Fruit fly (Drosophila melanogaster) whole organism, embryonic: Measurements from ENCODE around the gene CG33927.
A peak's percentile ranks its signal among the peaks of the same experiment; 100 is the strongest.

Experiments
- B-H1 ChIP-seq: fragments of 200-800 bp; sonication (Bioruptor generic); IDR thresholded peaks from 3 replicates; pipeline ENCODE4 v1.3.6; 2022; ENCODE audit warnings: missing biosample characterization, missing genetic modification characterization
- Bgb ChIP-seq: fragments of 200-800 bp; sonication (Bioruptor generic); IDR thresholded peaks from 2 replicates; pipeline ENCODE4 v1.3.6; 2022; ENCODE audit warnings: missing biosample characterization, missing genetic modification characterization; ENCODE audit not compliant: partially characterized antibody
- CG1024 ChIP-seq: fragments of 200-800 bp; sonication (Bioruptor generic); IDR thresholded peaks from 2 replicates; pipeline ENCODE4 v1.3.6; 2022; ENCODE audit warnings: missing biosample characterization, missing genetic modification characterization
- CG10979 ChIP-seq: fragments of 200-800 bp; sonication (Bioruptor generic); optimal IDR thresholded peaks from 2 replicates; lab custom pipeline; 2018; ENCODE audit warnings: missing biosample characterization, mild to moderate bottlenecking, missing genetic modification characterization, moderate library complexity
- CG11456 ChIP-seq: fragments of 200-800 bp; sonication (Bioruptor generic); IDR thresholded peaks from 3 replicates; pipeline ENCODE4 v1.3.6; 2022; ENCODE audit warnings: missing biosample characterization, missing genetic modification characterization
- CG12071 ChIP-seq: fragments of 200-800 bp; sonication (Bioruptor generic); optimal IDR thresholded peaks from 3 replicates; lab custom pipeline; 2018; ENCODE audit warnings: missing biosample characterization, mild to moderate bottlenecking, missing genetic modification characterization
- CG14965 ChIP-seq: fragments of 200-800 bp; sonication (Bioruptor generic); optimal IDR thresholded peaks from 2 replicates; lab custom pipeline; 2016; ENCODE audit warnings: missing biosample characterization, missing genetic modification characterization, borderline replicate concordance
- CG15011 ChIP-seq: fragments of 200-800 bp; sonication (Bioruptor generic); optimal IDR thresholded peaks from 3 replicates; lab custom pipeline; 2018; ENCODE audit warnings: missing biosample characterization, mild to moderate bottlenecking, missing genetic modification characterization
- CG15514 ChIP-seq: fragments of 200-800 bp; sonication (Bioruptor generic); optimal IDR thresholded peaks from 3 replicates; lab custom pipeline; 2017; ENCODE audit warnings: missing biosample characterization, missing genetic modification characterization, mild to moderate bottlenecking, moderate library complexity, missing genetic modification reagents
- CG17612 ChIP-seq: fragments of 200-800 bp; sonication (Bioruptor generic); IDR thresholded peaks from 2 replicates; pipeline ENCODE4 v1.3.6; 2022; ENCODE audit warnings: missing biosample characterization, missing genetic modification characterization
- CG17802 ChIP-seq: fragments of 200-800 bp; sonication (Bioruptor generic); optimal IDR thresholded peaks from 2 replicates; lab custom pipeline; 2018; ENCODE audit warnings: missing biosample characterization, mild to moderate bottlenecking, missing genetic modification characterization, moderate library complexity
- CG32532 ChIP-seq: fragments of 200-800 bp; sonication (Bioruptor generic); IDR thresholded peaks from 2 replicates; pipeline ENCODE4 v1.3.6; 2022; ENCODE audit warnings: missing biosample characterization, missing genetic modification characterization
- CG4617 ChIP-seq: fragments of 200-800 bp; sonication (Bioruptor generic); optimal IDR thresholded peaks from 3 replicates; lab custom pipeline; 2016; ENCODE audit warnings: missing biosample characterization, missing genetic modification characterization, borderline replicate concordance
- CG4707 ChIP-seq: fragments of 200-800 bp; sonication (Bioruptor generic); optimal IDR thresholded peaks from 2 replicates; lab custom pipeline; 2018; ENCODE audit warnings: missing biosample characterization, mild to moderate bottlenecking, missing genetic modification characterization, moderate library complexity
- CG5180 ChIP-seq: fragments of 200-800 bp; sonication (Bioruptor generic); optimal IDR thresholded peaks from 3 replicates; lab custom pipeline; 2017; ENCODE audit warnings: missing biosample characterization, missing genetic modification characterization, mild to moderate bottlenecking, moderate library complexity, missing genetic modification reagents
- CG8944 ChIP-seq: fragments of 200-800 bp; sonication (Bioruptor generic); optimal IDR thresholded peaks from 3 replicates; lab custom pipeline; 2016; ENCODE audit warnings: missing biosample characterization, missing genetic modification characterization
- CG9817 ChIP-seq: fragments of 200-800 bp; sonication (Bioruptor generic); optimal IDR thresholded peaks from 2 replicates; lab custom pipeline; 2018; ENCODE audit warnings: missing biosample characterization, mild to moderate bottlenecking, missing genetic modification characterization, moderate library complexity
- Deaf1 ChIP-seq: fragments of 200-800 bp; optimal IDR thresholded peaks from 3 replicates; lab custom pipeline; 2019; ENCODE audit warnings: missing biosample characterization, mild to moderate bottlenecking, missing genetic modification characterization, moderate library complexity
- Dek ChIP-seq: fragments of 200-800 bp; sonication (Bioruptor generic); optimal IDR thresholded peaks from 3 replicates; lab custom pipeline; 2019; ENCODE audit warnings: missing biosample characterization, mild to moderate bottlenecking, missing genetic modification characterization, moderate library complexity
- Dip2 ChIP-seq: fragments of 200-800 bp; sonication (Bioruptor generic); IDR thresholded peaks from 2 replicates; pipeline ENCODE4 v1.3.6; 2022; ENCODE audit warnings: missing biosample characterization, missing genetic modification characterization
- Dip3 ChIP-seq: fragments of 200-800 bp; sonication (Bioruptor generic); optimal IDR thresholded peaks from 3 replicates; lab custom pipeline; 2016; ENCODE audit warnings: missing biosample characterization, missing genetic modification characterization
- Drgx ChIP-seq: fragments of 200-800 bp; sonication (Bioruptor generic); IDR thresholded peaks from 2 replicates; pipeline ENCODE4 v1.3.6; 2022; ENCODE audit warnings: missing biosample characterization, missing genetic modification characterization
- E2f2 ChIP-seq: fragments of 200-800 bp; sonication (Bioruptor generic); IDR thresholded peaks from 2 replicates; pipeline ENCODE4 v1.3.6; 2022; ENCODE audit warnings: missing biosample characterization, missing genetic modification characterization
- H15 ChIP-seq: fragments of 200-800 bp; sonication (Bioruptor generic); IDR thresholded peaks from 3 replicates; pipeline ENCODE4 v1.3.6; 2022; ENCODE audit warnings: missing biosample characterization, missing genetic modification characterization
- MESR4 ChIP-seq: fragments of 200-800 bp; sonication (Bioruptor generic); optimal IDR thresholded peaks from 2 replicates; lab custom pipeline; 2018; ENCODE audit warnings: missing biosample characterization, mild to moderate bottlenecking, missing genetic modification characterization, moderate library complexity
- NfI ChIP-seq: fragments of 200-800 bp; sonication (Bioruptor generic); optimal IDR thresholded peaks from 3 replicates; lab custom pipeline; 2018; ENCODE audit warnings: missing biosample characterization, mild to moderate bottlenecking, missing genetic modification characterization, moderate library complexity
- Sin3A ChIP-seq: fragments of >200 bp; optimal IDR thresholded peaks from 2 replicates; lab custom pipeline; 2018
- Sox100B ChIP-seq: fragments of 200-800 bp; sonication (Bioruptor generic); optimal IDR thresholded peaks from 3 replicates; lab custom pipeline; 2018; ENCODE audit warnings: missing biosample characterization, mild to moderate bottlenecking, missing genetic modification characterization
- Spps ChIP-seq: fragments of 200-800 bp; sonication (Bioruptor generic); optimal IDR thresholded peaks from 2 replicates; lab custom pipeline; 2018; ENCODE audit warnings: missing biosample characterization, mild to moderate bottlenecking, missing genetic modification characterization
- al ChIP-seq: fragments of 200-800 bp; sonication (Bioruptor generic); IDR thresholded peaks from 2 replicates; pipeline ENCODE4 v1.3.6; 2022; ENCODE audit warnings: missing biosample characterization, missing genetic modification characterization
- amos ChIP-seq: fragments of 200-800 bp; sonication (Bioruptor generic); IDR thresholded peaks from 2 replicates; pipeline ENCODE4 v1.3.6; 2022; ENCODE audit warnings: missing biosample characterization, missing genetic modification characterization; ENCODE audit not compliant: partially characterized antibody
- ato ChIP-seq: fragments of 200-800 bp; sonication (Bioruptor generic); IDR thresholded peaks from 2 replicates; pipeline ENCODE4 v1.3.6; 2022; ENCODE audit warnings: missing biosample characterization, missing genetic modification characterization; ENCODE audit not compliant: partially characterized antibody
- bab2 ChIP-seq: fragments of 200-800 bp; sonication (Bioruptor generic); optimal IDR thresholded peaks from 2 replicates; lab custom pipeline; 2016; ENCODE audit warnings: missing biosample characterization, missing genetic modification characterization
- bcd ChIP-seq: fragments of 200-800 bp; sonication (Bioruptor generic); optimal IDR thresholded peaks from 2 replicates; lab custom pipeline; 2017; ENCODE audit warnings: missing biosample characterization, mild to moderate bottlenecking, missing genetic modification characterization
- crol ChIP-seq: fragments of 200-800 bp; sonication (Bioruptor generic); IDR thresholded peaks from 2 replicates; pipeline ENCODE4 v1.3.6; 2022; ENCODE audit warnings: missing biosample characterization, missing genetic modification characterization
- cwo ChIP-seq: fragments of 200-800 bp; sonication (Bioruptor generic); optimal IDR thresholded peaks from 3 replicates; lab custom pipeline; 2017; ENCODE audit warnings: missing biosample characterization, missing genetic modification characterization, mild to moderate bottlenecking, moderate library complexity, missing genetic modification reagents
- grau ChIP-seq: fragments of 200-800 bp; optimal IDR thresholded peaks from 3 replicates; lab custom pipeline; 2019; ENCODE audit warnings: missing biosample characterization, mild to moderate bottlenecking, missing genetic modification characterization, moderate library complexity
- inv ChIP-seq: fragments of 200-800 bp; sonication (Bioruptor generic); IDR thresholded peaks from 2 replicates; pipeline ENCODE4 v1.3.6; 2022; ENCODE audit warnings: missing biosample characterization, missing genetic modification characterization; ENCODE audit not compliant: partially characterized antibody
- klu ChIP-seq: fragments of 200-800 bp; sonication (Bioruptor generic); IDR thresholded peaks from 2 replicates; pipeline ENCODE4 v1.3.6; 2022; ENCODE audit warnings: missing biosample characterization, missing genetic modification characterization
- maf-S ChIP-seq: fragments of 200-800 bp; sonication (Bioruptor generic); optimal IDR thresholded peaks from 2 replicates; lab custom pipeline; 2016; ENCODE audit warnings: missing biosample characterization, missing genetic modification characterization
- nau ChIP-seq: fragments of 200-800 bp; sonication (Bioruptor generic); optimal IDR thresholded peaks from 3 replicates; lab custom pipeline; 2017; ENCODE audit warnings: missing biosample characterization, mild to moderate bottlenecking, missing genetic modification characterization, missing genetic modification reagents
- nmo ChIP-seq: fragments of 200-800 bp; sonication (Bioruptor generic); optimal IDR thresholded peaks from 2 replicates; lab custom pipeline; 2018; ENCODE audit warnings: missing biosample characterization, mild to moderate bottlenecking, missing genetic modification characterization, moderate library complexity
- pb ChIP-seq: fragments of 200-800 bp; sonication (Bioruptor generic); optimal IDR thresholded peaks from 3 replicates; lab custom pipeline; 2016; ENCODE audit warnings: missing biosample characterization, missing genetic modification characterization
- pfk ChIP-seq: fragments of 200-800 bp; sonication (Bioruptor generic); optimal IDR thresholded peaks from 2 replicates; lab custom pipeline; 2018; ENCODE audit warnings: missing biosample characterization, mild to moderate bottlenecking, missing genetic modification characterization, moderate library complexity
- rib ChIP-seq: fragments of 200-800 bp; sonication (Bioruptor generic); IDR thresholded peaks from 2 replicates; pipeline ENCODE4 v1.3.6; 2022; ENCODE audit warnings: missing biosample characterization, missing genetic modification characterization
- schlank ChIP-seq: fragments of 200-800 bp; sonication (Bioruptor generic); optimal IDR thresholded peaks from 2 replicates; lab custom pipeline; 2018; ENCODE audit warnings: missing biosample characterization, mild to moderate bottlenecking, missing genetic modification characterization
- shn ChIP-seq: fragments of 200-800 bp; sonication (Bioruptor generic); optimal IDR thresholded peaks from 3 replicates; lab custom pipeline; 2016; ENCODE audit warnings: missing biosample characterization, missing genetic modification characterization
- sima ChIP-seq: fragments of 200-800 bp; sonication (Bioruptor generic); optimal IDR thresholded peaks from 2 replicates; lab custom pipeline; 2016; ENCODE audit warnings: missing biosample characterization, missing genetic modification characterization
- ssp ChIP-seq: fragments of 200-800 bp; sonication (Bioruptor generic); IDR thresholded peaks from 2 replicates; pipeline ENCODE4 v1.3.6; 2022; ENCODE audit warnings: missing biosample characterization, missing genetic modification characterization
- ttk ChIP-seq: fragments of 200-800 bp; sonication (Bioruptor generic); IDR thresholded peaks from 2 replicates; pipeline ENCODE4 v2.1.2; 2022; ENCODE audit warnings: missing biosample characterization, missing genetic modification characterization

Gene CG33927

DNA sequence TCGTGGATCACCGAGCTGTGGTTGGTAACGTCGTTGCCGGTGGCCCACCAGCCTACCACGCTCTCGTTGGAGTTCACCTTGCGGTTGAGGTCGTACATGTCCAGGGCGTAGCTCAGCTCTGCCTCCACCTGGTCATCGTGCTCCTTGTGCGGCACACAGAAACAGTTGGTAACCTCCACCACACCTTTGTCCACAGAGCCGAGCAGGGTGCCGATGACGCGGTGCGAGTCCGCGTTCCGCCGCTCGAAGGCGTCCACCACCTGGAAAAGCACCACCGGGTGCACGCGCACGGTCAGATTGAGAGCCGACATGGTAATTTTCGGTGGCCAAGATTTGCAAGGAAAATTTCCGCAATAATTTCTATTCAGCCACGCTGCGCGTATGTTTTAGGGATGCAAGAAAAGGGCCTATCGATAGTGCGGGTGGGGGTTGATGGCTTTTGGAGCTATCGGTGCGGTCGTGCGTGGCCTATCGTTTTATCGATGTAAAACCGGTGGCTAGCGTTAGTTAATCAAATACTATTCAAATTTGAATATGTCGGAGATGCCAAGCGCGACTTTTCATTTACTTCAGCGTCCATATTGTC is 23.5 kb upstream of the CG33927 start, which contains the start of gene eIF3f1 (continued):
- TF ChIP-seq E2f2 (peak; percentile 94), Dek (no peak), pfk (GFP tag; lab: Kevin White, UChicago) (no peak), Bgb (GFP tag; lab: Robert Waterston, UW) (peak; percentile 100), maf-S (GFP tag; lab: Kevin White, UChicago) (peak; percentile 15), rib (GFP tag; lab: Robert Waterston, UW) (peak; percentile 77; the same call in 1 of the 2 replicates), ttk (GFP tag; lab: Robert Waterston, UW) (no peak), H15 (GFP tag; lab: Robert Waterston, UW) (0 out of 3 replicates have a peak, but pooled peaks have one; percentile 32), CG11456 (no peak; the same call in 2 of the 3 replicates), shn (no peak), CG14965 (GFP tag; lab: Kevin White, UChicago) (no peak), CG9817 (no peak), ato (GFP tag; lab: Robert Waterston, UW) (peak; percentile 99), CG12071 (no peak), amos (peak; percentile 99), Sin3A (lab: Kevin White, UChicago) (peak; percentile 60), klu (peak; percentile 98), CG4707 (GFP tag; lab: Kevin White, UChicago) (no peak), Sox100B (GFP tag; lab: Kevin White, UChicago) (no peak), NfI (GFP tag; lab: Kevin White, UChicago) (no peak), bab2 (no peak), CG8944 (no peak), al (GFP tag; lab: Robert Waterston, UW) (no peak), schlank (tag; lab: Kevin White, UChicago) (no peak), Deaf1 (no peak), inv (GFP tag; lab: Robert Waterston, UW) (peak; percentile 98), crol (GFP tag; lab: Robert Waterston, UW) (no peak), CG5180 (GFP tag; lab: Kevin White, UChicago) (no peak), CG17802 (tag; lab: Kevin White, UChicago) (no peak), Spps (tag; lab: Kevin White, UChicago) (no peak), CG4617 (GFP tag; lab: Kevin White, UChicago) (peak; percentile 76), Dip3 (GFP tag; lab: Kevin White, UChicago) (peak; percentile 5), MESR4 (GFP tag; lab: Kevin White, UChicago) (peak; percentile 98), CG15514 (peak; percentile 84), Dip2 (GFP tag; lab: Robert Waterston, UW) (no peak), grau (tag; lab: Kevin White, UChicago) (no peak), pb (GFP tag; lab: Kevin White, UChicago) (peak; percentile 42), CG15011 (GFP tag; lab: Kevin White, UChicago) (no peak), CG17612 (GFP tag; lab: Robert Waterston, UW) (no peak), CG1024 (GFP tag; lab: Robert Waterston, UW) (no peak), nau (GFP tag; lab: Kevin White, UChicago) (no peak), bcd (GFP tag; lab: Kevin White, UChicago) (no peak), sima (no peak), ssp (GFP tag; lab: Robert Waterston, UW) (no peak), nmo (GFP tag; lab: Kevin White, UChicago) (peak; percentile 29), CG32532 (GFP tag; lab: Robert Waterston, UW) (peak; percentile 52; the same call in 1 of the 2 replicates), CG10979 (peak; percentile 2), cwo (GFP tag; lab: Kevin White, UChicago) (no peak), B-H1 (GFP tag; lab: Robert Waterston, UW) (no peak), Drgx (GFP tag; lab: Robert Waterston, UW) (no peak; the same call in 1 of the 2 replicates)
